Fruit fly (Drosophila melanogaster) whole organism, embryonic: ENCODE data around the gene Clk.

ENCODE experiments used
- Asciz ChIP-seq: fragments of 200-800 bp; sonication (Bioruptor generic); optimal IDR thresholded peaks from 2 replicates; lab custom pipeline; 2017; ENCODE audit warnings: missing biosample characterization, mild to moderate bottlenecking, missing genetic modification characterization, missing genetic modification reagents
- CG10209 ChIP-seq: fragments of 200-800 bp; sonication (Bioruptor generic); optimal IDR thresholded peaks from 3 replicates; lab custom pipeline; 2017; ENCODE audit warnings: missing biosample characterization, mild to moderate bottlenecking, missing genetic modification characterization, missing genetic modification reagents
- CG10321 ChIP-seq: fragments of 200-800 bp; sonication (Bioruptor generic); IDR thresholded peaks from 2 replicates; pipeline ENCODE4 v1.3.6; 2022; ENCODE audit warnings: missing biosample characterization, missing genetic modification characterization
- CG10565 ChIP-seq: fragments of 200-800 bp; sonication (Bioruptor generic); optimal IDR thresholded peaks from 3 replicates; lab custom pipeline; 2016; ENCODE audit warnings: missing biosample characterization, mild to moderate bottlenecking, missing genetic modification characterization
- CG12155 ChIP-seq: fragments of 200-800 bp; sonication (Bioruptor generic); optimal IDR thresholded peaks from 3 replicates; lab custom pipeline; 2016; ENCODE audit warnings: missing biosample characterization, missing genetic modification characterization
- CG13775 ChIP-seq: fragments of 200-800 bp; sonication (Bioruptor generic); optimal IDR thresholded peaks from 3 replicates; lab custom pipeline; 2017; ENCODE audit warnings: missing biosample characterization, mild to moderate bottlenecking, missing genetic modification characterization
- CG14014 ChIP-seq: fragments of 200-800 bp; sonication (Bioruptor generic); IDR thresholded peaks from 2 replicates; pipeline ENCODE4 v1.3.6; 2022; ENCODE audit warnings: missing biosample characterization, missing genetic modification characterization
- CG15479 ChIP-seq: fragments of 200-800 bp; sonication (Bioruptor generic); optimal IDR thresholded peaks from 3 replicates; lab custom pipeline; 2019; ENCODE audit warnings: missing biosample characterization, mild to moderate bottlenecking, missing genetic modification characterization, moderate library complexity
- CG17359 ChIP-seq: fragments of 200-800 bp; sonication (Bioruptor generic); optimal IDR thresholded peaks from 3 replicates; lab custom pipeline; 2018; ENCODE audit warnings: missing biosample characterization, mild to moderate bottlenecking, missing genetic modification characterization, moderate library complexity
- CG18262 ChIP-seq: fragments of 200-800 bp; optimal IDR thresholded peaks from 3 replicates; lab custom pipeline; 2019; ENCODE audit warnings: missing biosample characterization, mild to moderate bottlenecking, missing genetic modification characterization, moderate library complexity
- CG2120 ChIP-seq: fragments of 200-800 bp; sonication (Bioruptor generic); optimal IDR thresholded peaks from 3 replicates; lab custom pipeline; 2016; ENCODE audit warnings: missing biosample characterization, missing genetic modification characterization
- CG2199 ChIP-seq: fragments of 200-800 bp; sonication (Bioruptor generic); IDR thresholded peaks from 3 replicates; pipeline ENCODE4 v1.3.6; 2022; ENCODE audit warnings: missing biosample characterization, missing genetic modification characterization
- CG2678 ChIP-seq: fragments of 200-800 bp; sonication (Bioruptor generic); optimal IDR thresholded peaks from 3 replicates; lab custom pipeline; 2019; ENCODE audit warnings: missing biosample characterization, mild to moderate bottlenecking, missing genetic modification characterization, moderate library complexity
- CG30403 ChIP-seq: fragments of 200-800 bp; sonication (Bioruptor generic); optimal IDR thresholded peaks from 3 replicates; lab custom pipeline; 2016; ENCODE audit warnings: missing biosample characterization, missing genetic modification characterization
- CG3281 ChIP-seq: fragments of 200-800 bp; sonication (Bioruptor generic); optimal IDR thresholded peaks from 3 replicates; lab custom pipeline; 2017; ENCODE audit warnings: missing biosample characterization, mild to moderate bottlenecking, missing genetic modification characterization
- CG4404 ChIP-seq: fragments of 200-800 bp; sonication (Bioruptor generic); IDR thresholded peaks from 2 replicates; pipeline ENCODE4 v1.3.6; 2022; ENCODE audit warnings: missing biosample characterization, missing genetic modification characterization
- CG6654 ChIP-seq: fragments of 200-800 bp; sonication (Bioruptor generic); optimal IDR thresholded peaks from 2 replicates; lab custom pipeline; 2017; ENCODE audit warnings: missing biosample characterization, mild to moderate bottlenecking, missing genetic modification characterization
- CG7963 ChIP-seq: fragments of 200-800 bp; sonication (Bioruptor generic); IDR thresholded peaks from 3 replicates; pipeline ENCODE4 v1.3.6; 2022; ENCODE audit warnings: missing biosample characterization, missing genetic modification characterization; ENCODE audit not compliant: partially characterized antibody
- CG7987 ChIP-seq: fragments of 200-800 bp; sonication (Bioruptor generic); optimal IDR thresholded peaks from 2 replicates; lab custom pipeline; 2018; ENCODE audit warnings: missing biosample characterization, mild to moderate bottlenecking, missing genetic modification characterization, moderate library complexity
- CG9797 ChIP-seq: fragments of 200-800 bp; sonication (Bioruptor generic); optimal IDR thresholded peaks from 3 replicates; lab custom pipeline; 2018; ENCODE audit warnings: missing biosample characterization, mild to moderate bottlenecking, missing genetic modification characterization
- Elba2 ChIP-seq: fragments of 200-800 bp; sonication (Bioruptor generic); optimal IDR thresholded peaks from 3 replicates; lab custom pipeline; 2016; ENCODE audit warnings: missing biosample characterization, missing genetic modification characterization
- Fer3 ChIP-seq: fragments of 200-800 bp; sonication (Bioruptor generic); optimal IDR thresholded peaks from 2 replicates; lab custom pipeline; 2018; ENCODE audit warnings: missing biosample characterization, mild to moderate bottlenecking, missing genetic modification characterization, moderate library complexity
- Hr3 ChIP-seq: fragments of 200-800 bp; sonication (Bioruptor generic); optimal IDR thresholded peaks from 3 replicates; lab custom pipeline; 2016; ENCODE audit warnings: missing biosample characterization, missing genetic modification characterization
- Kr ChIP-seq: fragments of 200-800 bp; sonication (Bioruptor generic); optimal IDR thresholded peaks from 2 replicates; lab custom pipeline; 2017; ENCODE audit warnings: missing biosample characterization, mild to moderate bottlenecking, missing genetic modification characterization
- Rfx ChIP-seq: fragments of 200-800 bp; sonication (Bioruptor generic); IDR thresholded peaks from 2 replicates; pipeline ENCODE4 v1.3.6; 2022; ENCODE audit warnings: missing biosample characterization, missing genetic modification characterization
- Ssrp ChIP-seq: fragments of 200-800 bp; sonication (Bioruptor generic); optimal IDR thresholded peaks from 2 replicates; lab custom pipeline; 2018; ENCODE audit warnings: missing biosample characterization, mild to moderate bottlenecking, missing genetic modification characterization, moderate library complexity
- ash1 ChIP-seq: fragments of 200-800 bp; sonication (Bioruptor generic); optimal IDR thresholded peaks from 2 replicates; lab custom pipeline; 2018; ENCODE audit warnings: missing biosample characterization, mild to moderate bottlenecking, missing genetic modification characterization
- az2 ChIP-seq: fragments of 200-800 bp; sonication (Bioruptor generic); optimal IDR thresholded peaks from 3 replicates; lab custom pipeline; 2016; ENCODE audit warnings: missing biosample characterization, missing genetic modification characterization
- bbx ChIP-seq: fragments of 200-800 bp; sonication (Bioruptor generic); IDR thresholded peaks from 2 replicates; pipeline ENCODE4 v1.3.6; 2022; ENCODE audit warnings: missing biosample characterization, missing genetic modification characterization; ENCODE audit not compliant: partially characterized antibody
- bowl ChIP-seq: fragments of 200-800 bp; sonication (Bioruptor generic); IDR thresholded peaks from 2 replicates; pipeline ENCODE4 v1.3.6; 2022; ENCODE audit warnings: missing biosample characterization, missing genetic modification characterization
- bsh ChIP-seq, 2 experiments: fragments of 200-800 bp; sonication (Bioruptor generic); optimal IDR thresholded peaks; 2 replicates each; lab custom pipeline; 2017 to 2018; ENCODE audit warnings: mild to moderate bottlenecking in 2 of 2, missing biosample characterization in 2 of 2, missing genetic modification characterization in 2 of 2, moderate library complexity in 1 of 2
- chm ChIP-seq: fragments of 200-800 bp; sonication (Bioruptor generic); IDR thresholded peaks from 2 replicates; pipeline ENCODE4 v1.3.6; 2022; ENCODE audit warnings: missing biosample characterization, missing genetic modification characterization
- corto ChIP-seq: fragments of 200-800 bp; sonication (Bioruptor generic); optimal IDR thresholded peaks from 2 replicates; lab custom pipeline; 2016; ENCODE audit warnings: missing biosample characterization, mild to moderate bottlenecking, missing genetic modification characterization, moderate library complexity
- dan ChIP-seq: fragments of 200-800 bp; sonication (Bioruptor generic); IDR thresholded peaks from 2 replicates; pipeline ENCODE4 v1.3.6; 2022; ENCODE audit warnings: missing biosample characterization, missing genetic modification characterization
- dati ChIP-seq: fragments of 200-800 bp; sonication (Bioruptor generic); IDR thresholded peaks from 2 replicates; pipeline ENCODE4 v1.3.6; 2022; ENCODE audit warnings: missing biosample characterization, missing genetic modification characterization
- disco-r ChIP-seq: fragments of 200-800 bp; sonication (Bioruptor generic); optimal IDR thresholded peaks from 2 replicates; lab custom pipeline; 2016; ENCODE audit warnings: missing biosample characterization, missing genetic modification characterization
- dmrt99B ChIP-seq: fragments of 200-800 bp; sonication (Bioruptor generic); optimal IDR thresholded peaks from 2 replicates; lab custom pipeline; 2018; ENCODE audit warnings: missing biosample characterization, mild to moderate bottlenecking, missing genetic modification characterization, moderate library complexity
- ftz-f1 ChIP-seq: fragments of 200-800 bp; sonication (Bioruptor generic); optimal IDR thresholded peaks from 2 replicates; lab custom pipeline; 2016; ENCODE audit warnings: missing biosample characterization, missing genetic modification characterization
- h ChIP-seq: fragments of >200 bp; optimal IDR thresholded peaks from 2 replicates; lab custom pipeline; 2017
- hkb ChIP-seq, 2 experiments: fragments of 200-800 bp in 1 of 2; fragments of >200 bp in 1 of 2; sonication (Bioruptor generic) in 1 of 2; IDR thresholded peaks in 1 of 2; optimal IDR thresholded peaks in 1 of 2; 2 replicates each; pipeline versions ENCODE4 v1.3.6 to Lab custom; 2017 to 2022; ENCODE audit warnings: missing biosample characterization in 1 of 2, missing genetic modification characterization in 1 of 2
- insv ChIP-seq, 2 experiments: fragments of 200-800 bp; sonication (Bioruptor generic); optimal IDR thresholded peaks; 3 replicates each; lab custom pipeline; 2016 to 2018; ENCODE audit warnings: missing biosample characterization in 2 of 2, missing genetic modification characterization in 2 of 2
- nmo ChIP-seq: fragments of 200-800 bp; sonication (Bioruptor generic); optimal IDR thresholded peaks from 2 replicates; lab custom pipeline; 2018; ENCODE audit warnings: missing biosample characterization, mild to moderate bottlenecking, missing genetic modification characterization, moderate library complexity
- pita ChIP-seq: fragments of 200-800 bp; sonication (Bioruptor generic); optimal IDR thresholded peaks from 2 replicates; lab custom pipeline; 2017; ENCODE audit warnings: missing biosample characterization, mild to moderate bottlenecking, missing genetic modification characterization
- pnt ChIP-seq: fragments of 200-800 bp; sonication (Bioruptor generic); optimal IDR thresholded peaks from 3 replicates; lab custom pipeline; 2016; ENCODE audit warnings: missing biosample characterization, missing genetic modification characterization
- prd ChIP-seq, 3 experiments: fragments of >200 bp in 2 of 3; fragments of 200-800 bp in 1 of 3; sonication (Bioruptor generic) in 1 of 3; optimal IDR thresholded peaks in 2 of 3; IDR thresholded peaks in 1 of 3; 2 replicates in 2 of 3; 3 replicates in 1 of 3; pipeline versions ENCODE4 v1.3.6 to Lab custom; 2017 to 2022; ENCODE audit warnings: missing biosample characterization in 1 of 3, missing genetic modification characterization in 1 of 3
- scrt ChIP-seq: fragments of 200-800 bp; sonication (Bioruptor generic); optimal IDR thresholded peaks from 2 replicates; lab custom pipeline; 2018; ENCODE audit warnings: missing biosample characterization, mild to moderate bottlenecking, missing genetic modification characterization, moderate library complexity
- stc ChIP-seq: fragments of 200-800 bp; sonication (Bioruptor generic); IDR thresholded peaks from 2 replicates; pipeline ENCODE4 v1.3.6; 2022; ENCODE audit warnings: missing biosample characterization, missing genetic modification characterization
- stwl ChIP-seq: fragments of 200-800 bp; sonication (Bioruptor generic); optimal IDR thresholded peaks from 3 replicates; lab custom pipeline; 2018; ENCODE audit warnings: missing biosample characterization, mild to moderate bottlenecking, missing genetic modification characterization, moderate library complexity
- tap ChIP-seq: fragments of 200-800 bp; optimal IDR thresholded peaks from 3 replicates; lab custom pipeline; 2019; ENCODE audit warnings: missing biosample characterization, mild to moderate bottlenecking, missing genetic modification characterization, moderate library complexity
- trh ChIP-seq: fragments of 200-800 bp; sonication (Bioruptor generic); optimal IDR thresholded peaks from 2 replicates; lab custom pipeline; 2016; ENCODE audit warnings: missing biosample characterization, missing genetic modification characterization

Gene Clk

DNA sequence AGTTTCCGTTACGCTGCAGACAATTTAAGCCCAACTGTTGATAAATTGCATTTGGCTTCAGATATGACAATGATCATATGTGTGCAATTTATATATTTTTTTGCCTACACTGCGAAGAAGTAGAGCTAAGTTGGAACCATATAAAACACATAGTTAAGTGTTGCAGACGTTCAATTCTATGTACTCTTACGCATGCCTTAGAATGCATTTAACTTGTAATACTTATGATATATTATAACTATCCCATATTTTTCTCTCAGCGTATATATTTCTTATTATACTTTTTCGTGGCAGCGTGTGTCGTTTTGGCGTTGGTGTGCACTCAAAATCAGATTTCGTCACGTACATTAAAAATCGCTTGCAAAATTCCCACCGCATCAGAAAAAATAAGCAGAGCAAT lies 8.0 kb upstream of the Clk start:
- TF ChIP-seq CG2120 (peak; percentile 42), dan (GFP tag; lab: Robert Waterston, UW) (no peak), CG14014 (GFP tag; lab: Robert Waterston, UW) (0 out of 2 replicates have a peak, but pooled peaks have one; percentile 8), bsh (GFP tag; optimal IDR thresholded peaks at IDR 0.05; lab: Kevin White, UChicago) (peak in 1 of 2 experiments; percentile 20), Elba2 (GFP tag; lab: Kevin White, UChicago) (no peak), corto (no peak), stc (GFP tag; lab: Robert Waterston, UW) (no peak), az2 (GFP tag; lab: Kevin White, UChicago) (peak; percentile 0), Fer3 (tag; lab: Kevin White, UChicago) (no peak), CG10565 (no peak), Kr (GFP tag; lab: Kevin White, UChicago) (no peak), bowl (GFP tag; lab: Robert Waterston, UW) (no peak), CG9797 (GFP tag; lab: Kevin White, UChicago) (no peak), Ssrp (tag; lab: Kevin White, UChicago) (peak; percentile 3), Asciz (no peak), CG4404 (GFP tag; lab: Robert Waterston, UW) (no peak), h (no peak), CG18262 (tag; lab: Kevin White, UChicago) (peak; percentile 1), nmo (GFP tag; lab: Kevin White, UChicago) (no peak), chm (no peak), Hr3 (GFP tag; lab: Kevin White, UChicago) (peak; percentile 5), stwl (no peak), pnt (no peak), CG2678 (peak; percentile 24), pita (GFP tag; lab: Kevin White, UChicago) (no peak), CG13775 (GFP tag; lab: Kevin White, UChicago) (no peak), CG12155 (GFP tag; lab: Kevin White, UChicago) (peak; percentile 9), hkb (optimal IDR thresholded peaks at IDR 0.05; lab: Kevin White, UChicago) (no peak), hkb (GFP tag; IDR thresholded peaks at IDR 0.05; lab: Robert Waterston, UW) (peak; percentile 64), ash1 (GFP tag; lab: Kevin White, UChicago) (no peak), dmrt99B (tag; lab: Kevin White, UChicago) (peak; percentile 55), disco-r (no peak), dati (GFP tag; lab: Robert Waterston, UW) (no peak), scrt (GFP tag; lab: Kevin White, UChicago) (no peak), CG10321 (no peak), insv (GFP tag; optimal IDR thresholded peaks at IDR 0.05; lab: Kevin White, UChicago) (no peak), CG7963 (GFP tag; lab: Robert Waterston, UW) (no peak), CG3281 (GFP tag; lab: Kevin White, UChicago) (peak; percentile 4), CG30403 (peak; percentile 19), Rfx (GFP tag; lab: Robert Waterston, UW) (peak; percentile 60; the same call in 1 of the 2 replicates), tap (tag; lab: Kevin White, UChicago) (peak; percentile 16), CG6654 (GFP tag; lab: Kevin White, UChicago) (no peak), CG10209 (GFP tag; lab: Kevin White, UChicago) (peak; percentile 30), prd (optimal IDR thresholded peaks at IDR 0.05; lab: Kevin White, UChicago) (no peak), prd (GFP tag; IDR thresholded peaks at IDR 0.05; lab: Robert Waterston, UW) (no peak; the same call in 2 of the 3 replicates), bbx (GFP tag; lab: Robert Waterston, UW) (no peak), CG2199 (GFP tag; lab: Robert Waterston, UW) (no peak), CG15479 (GFP tag; lab: Kevin White, UChicago) (no peak), trh (GFP tag; lab: Kevin White, UChicago) (no peak), CG7987 (GFP tag; lab: Kevin White, UChicago) (no peak), ftz-f1 (GFP tag; lab: Kevin White, UChicago) (no peak), CG17359 (tag; lab: Kevin White, UChicago) (peak; percentile 32)
